Worm (Caenorhabditis elegans) whole organism, L4 larva: ENCODE data around the gene H17B01.5.
A peak's percentile ranks its signal among the peaks of the same experiment; 100 is the strongest.

ENCODE experiments used
- D1046.2 ChIP-seq: fragments of 200-800 bp; sonication (Bioruptor generic); IDR thresholded peaks from 2 replicates; pipeline ENCODE4 v1.3.6; 2022; ENCODE audit warnings: missing genetic modification characterization, missing compliant biosample characterization
- T20F7.1 ChIP-seq: fragments of 200-800 bp; sonication (Bioruptor generic); optimal IDR thresholded peaks from 2 replicates; lab custom pipeline; 2018; ENCODE audit warnings: mild to moderate bottlenecking, missing genetic modification characterization, missing compliant biosample characterization
- Y48G9A.11 ChIP-seq: fragments of 200-800 bp; sonication (Bioruptor generic); IDR thresholded peaks from 2 replicates; pipeline ENCODE4 v1.3.6; 2022; ENCODE audit warnings: missing genetic modification reagents, missing genetic modification characterization, missing compliant biosample characterization
- Y5F2A.4 ChIP-seq: fragments of 200-800 bp; sonication (Bioruptor generic); optimal IDR thresholded peaks from 2 replicates; lab custom pipeline; 2018; ENCODE audit warnings: mild to moderate bottlenecking, missing genetic modification characterization, missing compliant biosample characterization
- ZK546.5 ChIP-seq, 2 experiments: sonication (generic microtip); optimal IDR thresholded peaks; 2 replicates each; lab custom pipeline; 2017; ENCODE audit warnings: missing biosample characterization in 2 of 2, missing genetic modification characterization in 2 of 2
- aha-1 ChIP-seq: fragments of 150-350 bp; peaks from one replicate; lab custom pipeline; 2014; ENCODE audit warnings: missing biosample characterization, missing genetic modification characterization
- aly-2 ChIP-seq: sonication (generic microtip); optimal IDR thresholded peaks from 2 replicates; lab custom pipeline; 2018; ENCODE audit warnings: missing biosample characterization, missing genetic modification characterization
- arid-1 ChIP-seq: fragments of 200-800 bp; sonication (Bioruptor generic); conservative IDR thresholded peaks from 2 replicates; pipeline ENCODE4 v1.3.6; 2022; ENCODE audit warnings: missing genetic modification reagents, missing genetic modification characterization, missing compliant biosample characterization
- ceh-32 ChIP-seq: sonication (generic microtip); optimal IDR thresholded peaks from 2 replicates; lab custom pipeline; 2016; ENCODE audit warnings: mild to moderate bottlenecking, missing genetic modification characterization, missing compliant biosample characterization; ENCODE audit not compliant: poor library complexity
- ces-1 ChIP-seq: fragments of 150-350 bp; sonication (generic microtip); optimal IDR thresholded peaks from 4 replicates; lab custom pipeline; 2014; ENCODE audit warnings: missing biosample characterization, missing genetic modification reagents, missing genetic modification characterization
- cey-2 ChIP-seq: sonication (generic microtip); optimal IDR thresholded peaks from 3 replicates; lab custom pipeline; 2017; ENCODE audit warnings: missing genetic modification characterization, mild to moderate bottlenecking, missing compliant biosample characterization, antibody characterized with exemption, borderline replicate concordance; ENCODE audit not compliant: insufficient read depth
- daf-19 ChIP-seq: fragments of 200-800 bp; sonication (Bioruptor generic); conservative IDR thresholded peaks from 2 replicates; pipeline ENCODE4 v1.3.6; 2022; ENCODE audit warnings: missing genetic modification characterization, missing compliant biosample characterization
- daf-8 ChIP-seq: fragments of 200-800 bp; sonication (Bioruptor generic); IDR thresholded peaks from 2 replicates; pipeline ENCODE4 v1.3.6; 2022; ENCODE audit warnings: missing genetic modification characterization, missing compliant biosample characterization
- dmd-9 ChIP-seq: fragments of 200-800 bp; sonication (Bioruptor generic); IDR thresholded peaks from 2 replicates; pipeline ENCODE4 v1.3.6; 2022; ENCODE audit warnings: missing genetic modification reagents, missing genetic modification characterization, missing compliant biosample characterization
- dpl-1 ChIP-seq: fragments of 150-350 bp; optimal IDR thresholded peaks from 2 replicates; lab custom pipeline; 2014; ENCODE audit warnings: missing biosample characterization, missing genetic modification reagents, missing genetic modification characterization
- dve-1 ChIP-seq: sonication (generic microtip); optimal IDR thresholded peaks from 2 replicates; lab custom pipeline; 2017; ENCODE audit warnings: antibody characterized with exemption, mild to moderate bottlenecking, missing genetic modification characterization, missing compliant biosample characterization; ENCODE audit not compliant: insufficient read depth
- fos-1 ChIP-seq: fragments of 150-350 bp; optimal IDR thresholded peaks from 2 replicates; lab custom pipeline; 2014; ENCODE audit warnings: missing biosample characterization, missing genetic modification characterization
- hmg-1.1 ChIP-seq: fragments of 200-800 bp; sonication (Bioruptor generic); IDR thresholded peaks from 2 replicates; pipeline ENCODE4 v1.3.6; 2022; ENCODE audit warnings: missing genetic modification reagents, missing genetic modification characterization, missing compliant biosample characterization
- jun-1 ChIP-seq: fragments of 150-350 bp; optimal IDR thresholded peaks from 2 replicates; lab custom pipeline; 2014; ENCODE audit warnings: missing biosample characterization, missing genetic modification reagents, missing genetic modification characterization
- lin-13 ChIP-seq: fragments of 150-350 bp; optimal IDR thresholded peaks from 2 replicates; lab custom pipeline; 2014; ENCODE audit warnings: missing biosample characterization, missing genetic modification reagents, missing genetic modification characterization
- lin-15B ChIP-seq: fragments of 150-350 bp; sonication (generic microtip); optimal IDR thresholded peaks from 3 replicates; lab custom pipeline; 2014; ENCODE audit warnings: missing biosample characterization, missing genetic modification characterization
- lin-29 ChIP-seq: fragments of 200-800 bp; sonication (Bioruptor generic); IDR thresholded peaks from 2 replicates; pipeline ENCODE4 v1.3.6; 2022; ENCODE audit warnings: missing genetic modification reagents, missing genetic modification characterization, missing compliant biosample characterization
- lin-39 ChIP-seq: fragments of 150-350 bp; optimal IDR thresholded peaks from 2 replicates; lab custom pipeline; 2014; ENCODE audit warnings: missing biosample characterization, missing genetic modification reagents, missing genetic modification characterization
- mdl-1 ChIP-seq, 2 experiments: fragments of 150-350 bp in 1 of 2; sonication (generic microtip) in 1 of 2; optimal IDR thresholded peaks; 2 replicates each; lab custom pipeline; 2014 to 2017; ENCODE audit warnings: missing biosample characterization in 2 of 2, missing genetic modification characterization in 2 of 2
- nhr-111 ChIP-seq: fragments of 200-800 bp; sonication (Bioruptor generic); optimal IDR thresholded peaks from 2 replicates; lab custom pipeline; 2018; ENCODE audit warnings: mild to moderate bottlenecking, missing genetic modification characterization, missing compliant biosample characterization
- nhr-25 ChIP-seq: sonication (generic microtip); optimal IDR thresholded peaks from 2 replicates; lab custom pipeline; 2017; ENCODE audit warnings: missing genetic modification characterization, mild to moderate bottlenecking, missing compliant biosample characterization, antibody characterized with exemption, moderate library complexity, borderline replicate concordance; ENCODE audit not compliant: insufficient read depth
- nhr-28 ChIP-seq: fragments of 150-350 bp; optimal IDR thresholded peaks from 2 replicates; lab custom pipeline; 2014; ENCODE audit warnings: missing biosample characterization, missing genetic modification characterization
- nhr-48 ChIP-seq: sonication (generic microtip); optimal IDR thresholded peaks from 2 replicates; lab custom pipeline; 2016; ENCODE audit warnings: mild to moderate bottlenecking, missing genetic modification characterization, missing compliant biosample characterization
- nhr-77 ChIP-seq: fragments of 150-350 bp; optimal IDR thresholded peaks from 2 replicates; lab custom pipeline; 2014; ENCODE audit warnings: missing biosample characterization, missing genetic modification characterization
- pha-4 ChIP-seq, 2 experiments: fragments of 150-350 bp in 1 of 2; fragments of 200-800 bp in 1 of 2; sonication (Bioruptor generic) in 1 of 2; IDR thresholded peaks in 1 of 2; optimal IDR thresholded peaks in 1 of 2; 2 replicates each; pipeline versions ENCODE4 v1.3.6 to Lab custom; 2014 to 2022; ENCODE audit warnings: missing genetic modification characterization in 2 of 2, missing genetic modification reagents in 2 of 2, missing biosample characterization in 1 of 2, missing compliant biosample characterization in 1 of 2
- set-16 ChIP-seq: fragments of 200-800 bp; sonication (Bioruptor generic); IDR thresholded peaks from 2 replicates; pipeline ENCODE4 v1.3.6; 2022; ENCODE audit warnings: missing genetic modification reagents, missing genetic modification characterization, missing compliant biosample characterization
- skn-1 ChIP-seq: fragments of 150-350 bp; optimal IDR thresholded peaks from 2 replicates; lab custom pipeline; 2014; ENCODE audit warnings: missing biosample characterization, missing genetic modification characterization
- snpc-1.2 ChIP-seq: fragments of 200-800 bp; sonication (Bioruptor generic); IDR thresholded peaks from 2 replicates; pipeline ENCODE4 v1.3.6; 2022; ENCODE audit warnings: missing genetic modification reagents, missing genetic modification characterization, missing compliant biosample characterization
- snpc-4 ChIP-seq: fragments of 150-350 bp; optimal IDR thresholded peaks from 2 replicates; lab custom pipeline; 2014; ENCODE audit warnings: missing biosample characterization, missing genetic modification characterization
- spr-1 ChIP-seq: sonication (generic microtip); optimal IDR thresholded peaks from 2 replicates; lab custom pipeline; 2016; ENCODE audit warnings: mild to moderate bottlenecking, missing genetic modification characterization, missing compliant biosample characterization
- spr-3 ChIP-seq: fragments of 200-800 bp; sonication (Bioruptor generic); optimal IDR thresholded peaks from 2 replicates; lab custom pipeline; 2018; ENCODE audit warnings: mild to moderate bottlenecking, missing genetic modification characterization, missing compliant biosample characterization
- tag-97 ChIP-seq: fragments of 200-800 bp; sonication (Bioruptor generic); IDR thresholded peaks from 2 replicates; pipeline ENCODE4 v1.3.6; 2022; ENCODE audit warnings: missing genetic modification characterization, missing compliant biosample characterization
- tra-1 ChIP-seq: fragments of 200-800 bp; sonication (Bioruptor generic); IDR thresholded peaks from 2 replicates; pipeline ENCODE4 v1.3.6; 2022; ENCODE audit warnings: missing genetic modification reagents, missing genetic modification characterization, missing compliant biosample characterization
- zfp-3 ChIP-seq: fragments of 200-800 bp; sonication (Bioruptor generic); conservative IDR thresholded peaks from 2 replicates; pipeline ENCODE4 v1.3.6; 2022; ENCODE audit warnings: missing genetic modification reagents, missing genetic modification characterization, missing compliant biosample characterization
- zip-11 ChIP-seq: fragments of 200-800 bp; sonication (Bioruptor generic); IDR thresholded peaks from 2 replicates; pipeline ENCODE4 v1.3.6; 2022; ENCODE audit warnings: missing genetic modification characterization, missing compliant biosample characterization

The H17B01.5 gene

ce11 chrII:1470515-1470966 lies 2.8 kb downstream of the H17B01.5 start, which contains the start of gene H17B01.2:
H17B01.2 (plus strand) TSS chrII:1470565.
- no peak for TF ChIP-seq mdl-1 (tag; optimal IDR thresholded peaks at IDR 0.05; lab: Kevin White, UChicago)
- TF ChIP-seq D1046.2 (GFP tag; lab: Robert Waterston, UW), result 0 out of 2 replicates have a peak, but pooled peaks have one; percentile 22
- no peak for TF ChIP-seq Y48G9A.11 (GFP tag; lab: Robert Waterston, UW)
- no peak for TF ChIP-seq dmd-9 (GFP tag; lab: Robert Waterston, UW)
- no peak for TF ChIP-seq zfp-3 (GFP tag; lab: Robert Waterston, UW)
- TF ChIP-seq snpc-1.2 (GFP tag; lab: Robert Waterston, UW), result no peak
- no peak for TF ChIP-seq daf-8 (GFP tag; lab: Robert Waterston, UW)
- no peak for TF ChIP-seq lin-15B (tag; lab: Kevin White, UChicago)
- TF ChIP-seq nhr-77 (tag; lab: Kevin White, UChicago), result no peak
- TF ChIP-seq hmg-1.1 (GFP tag; lab: Robert Waterston, UW), result no peak
- TF ChIP-seq snpc-4 (tag; lab: Kevin White, UChicago), result no peak
- TF ChIP-seq T20F7.1, result no peak
- no peak for TF ChIP-seq zip-11 (GFP tag; lab: Robert Waterston, UW)
- 0 out of 2 replicates have a peak, but pooled peaks have one; percentile 24 for TF ChIP-seq tra-1 (GFP tag; lab: Robert Waterston, UW)
- TF ChIP-seq nhr-28, result no peak
- TF ChIP-seq ZK546.5 (tag; optimal IDR thresholded peaks at IDR 0.05; lab: Kevin White, UChicago), result no peak
- no peak for TF ChIP-seq nhr-48 (tag; lab: Kevin White, UChicago)
- no peak for TF ChIP-seq lin-29 (GFP tag; lab: Robert Waterston, UW)
- TF ChIP-seq aly-2, result no peak
- no peak for TF ChIP-seq lin-39
- TF ChIP-seq pha-4 (GFP tag; IDR thresholded peaks at IDR 0.05; lab: Robert Waterston, UW), result no peak; the same call in 1 of the 2 replicates
- TF ChIP-seq pha-4 (tag; optimal IDR thresholded peaks at IDR 0.05; lab: Kevin White, UChicago), result no peak
- no peak for TF ChIP-seq daf-19 (GFP tag; lab: Robert Waterston, UW)
- no peak for TF ChIP-seq tag-97
- peak; percentile 44 for TF ChIP-seq aha-1
- no peak for TF ChIP-seq nhr-111 (GFP tag; lab: Kevin White, UChicago)
- no peak for TF ChIP-seq cey-2
- no peak for TF ChIP-seq ces-1 (GFP tag; lab: Kevin White, UChicago)
- no peak for TF ChIP-seq spr-1 (tag; lab: Kevin White, UChicago)
- peak; percentile 94 for TF ChIP-seq set-16 (GFP tag; lab: Robert Waterston, UW)
- TF ChIP-seq lin-13 (GFP tag; lab: Kevin White, UChicago), result no peak
- TF ChIP-seq spr-3 (GFP tag; lab: Kevin White, UChicago), result no peak
- TF ChIP-seq jun-1 (tag; lab: Kevin White, UChicago), result no peak
- no peak for TF ChIP-seq arid-1 (GFP tag; lab: Robert Waterston, UW)

ce11 chrII:1467711-1468110 lies 5.7 kb downstream of the H17B01.5 start, which contains the start of gene Y51H7C.1:
Y51H7C.1 (plus strand) TSS chrII:1467727.
- peak; percentile 93 for TF ChIP-seq set-16 (GFP tag; lab: Robert Waterston, UW)
- TF ChIP-seq, all 104 proteins: peak for 1; not testable (repeated sequence) for 103

ce11 chrII:1466448-1466847 lies 6.9 kb downstream of the H17B01.5 start, which contains the start of gene Y51H7C.13:
Y51H7C.13 (minus strand) TSS chrII:1466548.
- TF ChIP-seq ceh-32 (no peak), fos-1 (tag; lab: Kevin White, UChicago) (no peak), skn-1 (tag; lab: Kevin White, UChicago) (no peak), dpl-1 (GFP tag; lab: Kevin White, UChicago) (no peak), snpc-4 (tag; lab: Kevin White, UChicago) (no peak), cey-2 (no peak), Y5F2A.4 (GFP tag; lab: Kevin White, UChicago) (no peak), dve-1 (tag; lab: Kevin White, UChicago) (no peak), nhr-25 (tag; lab: Kevin White, UChicago) (no peak)
